Fruit fly (Drosophila melanogaster) whole organism, wandering third instar larva: ENCODE data around the gene CG10874.

ENCODE experiments used
- Abd-B ChIP-seq: fragments of >200 bp; optimal IDR thresholded peaks from 2 replicates; lab custom pipeline; 2017; ENCODE audit warnings: missing biosample characterization, missing genetic modification characterization
- CG32264 ChIP-seq: fragments of 200-800 bp; sonication (Bioruptor generic); optimal IDR thresholded peaks from 2 replicates; lab custom pipeline; 2016; ENCODE audit warnings: missing biosample characterization, missing genetic modification characterization
- CG9705 ChIP-seq: fragments of 200-800 bp; sonication (Bioruptor generic); optimal IDR thresholded peaks from 2 replicates; lab custom pipeline; 2018; ENCODE audit warnings: missing biosample characterization, mild to moderate bottlenecking, missing genetic modification characterization
- CrebA ChIP-seq: fragments of 200-800 bp; sonication (Bioruptor generic); optimal IDR thresholded peaks from 2 replicates; lab custom pipeline; 2016; ENCODE audit warnings: missing biosample characterization, mild to moderate bottlenecking, missing genetic modification characterization, borderline replicate concordance
- Dfd ChIP-seq: fragments of >200 bp; optimal IDR thresholded peaks from 2 replicates; lab custom pipeline; 2017; ENCODE audit warnings: missing biosample characterization, missing genetic modification characterization
- Dif ChIP-seq: fragments of 200-275, 200-300 bp; sonication (Bioruptor generic); optimal IDR thresholded peaks from 2 replicates; lab custom pipeline; 2018; ENCODE audit warnings: missing biosample characterization, missing genetic modification characterization; ENCODE audit not compliant: partially characterized antibody
- GATAd ChIP-seq: sonication (Bioruptor generic); optimal IDR thresholded peaks from 2 replicates; lab custom pipeline; 2016; ENCODE audit warnings: missing biosample characterization, missing genetic modification characterization
- HLH106 ChIP-seq: fragments of 200-800 bp; optimal IDR thresholded peaks from 3 replicates; lab custom pipeline; 2019; ENCODE audit warnings: missing biosample characterization, mild to moderate bottlenecking, missing genetic modification characterization, moderate library complexity
- Hnf4 ChIP-seq: fragments of 200-800 bp; sonication (Bioruptor generic); optimal IDR thresholded peaks from 2 replicates; lab custom pipeline; 2016; ENCODE audit warnings: missing biosample characterization, mild to moderate bottlenecking, missing genetic modification characterization
- Hr83 ChIP-seq: fragments of 200-300 bp; sonication (Bioruptor generic); optimal IDR thresholded peaks from 2 replicates; lab custom pipeline; 2016; ENCODE audit warnings: missing biosample characterization, mild to moderate bottlenecking, missing genetic modification characterization, moderate library complexity; ENCODE audit not compliant: poor library complexity, severe bottlenecking
- Jra ChIP-seq: sonication (Bioruptor generic); optimal IDR thresholded peaks from 2 replicates; lab custom pipeline; 2016; ENCODE audit warnings: missing biosample characterization, missing genetic modification characterization
- Mio ChIP-seq: sonication (Bioruptor generic); optimal IDR thresholded peaks from 2 replicates; lab custom pipeline; 2016; ENCODE audit warnings: missing biosample characterization, missing genetic modification characterization
- Myc ChIP-seq: fragments of >200 bp; optimal IDR thresholded peaks from 2 replicates; lab custom pipeline; 2017
- N ChIP-seq: fragments of >200 bp; optimal IDR thresholded peaks from 2 replicates; lab custom pipeline; 2018; ENCODE audit warnings: missing biosample characterization, missing external identifiers, missing genetic modification characterization
- OdsH ChIP-seq: fragments of 200-800 bp; sonication (Bioruptor generic); optimal IDR thresholded peaks from 2 replicates; lab custom pipeline; 2016; ENCODE audit warnings: missing biosample characterization, mild to moderate bottlenecking, missing genetic modification characterization
- Rel ChIP-seq, 2 experiments: fragments of 200-800 bp; sonication (Bioruptor generic) in 1 of 2; optimal IDR thresholded peaks; 2 replicates in 1 of 2; 3 replicates in 1 of 2; lab custom pipeline; 2016 to 2019; ENCODE audit warnings: mild to moderate bottlenecking in 2 of 2, missing biosample characterization in 2 of 2, missing genetic modification characterization in 2 of 2, moderate library complexity in 1 of 2
- Sp1 ChIP-seq: fragments of 200-800 bp; sonication (Bioruptor generic); optimal IDR thresholded peaks from 3 replicates; lab custom pipeline; 2019; ENCODE audit warnings: missing biosample characterization, mild to moderate bottlenecking, missing genetic modification characterization, moderate library complexity
- Vsx2 ChIP-seq: fragments of 200-300, 225-300 bp; sonication (Bioruptor generic); optimal IDR thresholded peaks from 2 replicates; lab custom pipeline; 2018; ENCODE audit warnings: missing biosample characterization, missing genetic modification characterization; ENCODE audit not compliant: partially characterized antibody
- br ChIP-seq: fragments of 200-800 bp; sonication (Bioruptor generic); optimal IDR thresholded peaks from 2 replicates; lab custom pipeline; 2016; ENCODE audit warnings: missing biosample characterization, missing genetic modification characterization
- brk ChIP-seq: fragments of 200-800 bp; sonication (Bioruptor generic); optimal IDR thresholded peaks from 2 replicates; lab custom pipeline; 2016; ENCODE audit warnings: missing biosample characterization, mild to moderate bottlenecking, missing genetic modification characterization
- dl ChIP-seq, 2 experiments: fragments of 175-275, 200-275 bp in 1 of 2; fragments of 200-275 bp in 1 of 2; sonication (Bioruptor generic); optimal IDR thresholded peaks; lab custom pipeline; 2018; ENCODE audit warnings: mild to moderate bottlenecking in 2 of 2, missing biosample characterization in 2 of 2, missing genetic modification characterization in 2 of 2, moderate library complexity in 2 of 2; ENCODE audit not compliant: partially characterized antibody in 2 of 2, insufficient read depth in 1 of 2
- dmrt93B ChIP-seq: fragments of 200-800 bp; sonication (Bioruptor generic); optimal IDR thresholded peaks from 2 replicates; lab custom pipeline; 2018; ENCODE audit warnings: missing biosample characterization, mild to moderate bottlenecking, missing genetic modification characterization
- dsf ChIP-seq: sonication (Bioruptor generic); optimal IDR thresholded peaks from 2 replicates; lab custom pipeline; 2016; ENCODE audit warnings: missing biosample characterization, missing genetic modification characterization, borderline replicate concordance
- ey ChIP-seq: fragments of 200-800 bp; sonication (Bioruptor generic); optimal IDR thresholded peaks from 2 replicates; lab custom pipeline; 2016; ENCODE audit warnings: missing biosample characterization, missing genetic modification characterization
- foxo ChIP-seq, 2 experiments: fragments of 200-800 bp; sonication (Bioruptor generic); optimal IDR thresholded peaks; 2 replicates in 1 of 2; 3 replicates in 1 of 2; lab custom pipeline; 2016 to 2017; ENCODE audit warnings: missing biosample characterization in 2 of 2, missing genetic modification characterization in 2 of 2
- fru ChIP-seq: fragments of 200-800 bp; sonication (Bioruptor generic); optimal IDR thresholded peaks from 3 replicates; lab custom pipeline; 2016; ENCODE audit warnings: missing biosample characterization, mild to moderate bottlenecking, missing genetic modification characterization
- h ChIP-seq: fragments of 200-800 bp; sonication (Bioruptor generic); optimal IDR thresholded peaks from 3 replicates; lab custom pipeline; 2016; ENCODE audit warnings: missing biosample characterization, mild to moderate bottlenecking, missing genetic modification characterization
- lola ChIP-seq: fragments of >200 bp; optimal IDR thresholded peaks from 2 replicates; lab custom pipeline; 2017; ENCODE audit warnings: missing biosample characterization, missing genetic modification characterization
- pan ChIP-seq: fragments of >200 bp; optimal IDR thresholded peaks from 2 replicates; lab custom pipeline; 2017
- psq ChIP-seq: fragments of 200-800 bp; sonication (Bioruptor generic); optimal IDR thresholded peaks from 3 replicates; lab custom pipeline; 2017; ENCODE audit warnings: missing biosample characterization, mild to moderate bottlenecking, missing genetic modification characterization, moderate library complexity
- rgr ChIP-seq: fragments of 200-800 bp; sonication (Bioruptor generic); optimal IDR thresholded peaks from 3 replicates; lab custom pipeline; 2016; ENCODE audit warnings: missing biosample characterization, mild to moderate bottlenecking, missing genetic modification characterization
- sage ChIP-seq: fragments of 200-800 bp; sonication (Bioruptor generic); optimal IDR thresholded peaks from 2 replicates; lab custom pipeline; 2016; ENCODE audit warnings: missing biosample characterization, mild to moderate bottlenecking, missing genetic modification characterization
- sv ChIP-seq: fragments of 200-800 bp; sonication (Bioruptor generic); optimal IDR thresholded peaks from 3 replicates; lab custom pipeline; 2016; ENCODE audit warnings: missing biosample characterization, missing genetic modification characterization
- tai ChIP-seq: sonication (Bioruptor generic); optimal IDR thresholded peaks from 2 replicates; lab custom pipeline; 2016; ENCODE audit warnings: missing biosample characterization, missing genetic modification characterization
- usp ChIP-seq: fragments of >200 bp; optimal IDR thresholded peaks from 2 replicates; lab custom pipeline; 2017; ENCODE audit warnings: missing biosample characterization, missing genetic modification characterization
- woc ChIP-seq: sonication (Bioruptor generic); optimal IDR thresholded peaks from 2 replicates; lab custom pipeline; 2016; ENCODE audit warnings: missing biosample characterization, mild to moderate bottlenecking, missing genetic modification characterization

Gene CG10874

DNA sequence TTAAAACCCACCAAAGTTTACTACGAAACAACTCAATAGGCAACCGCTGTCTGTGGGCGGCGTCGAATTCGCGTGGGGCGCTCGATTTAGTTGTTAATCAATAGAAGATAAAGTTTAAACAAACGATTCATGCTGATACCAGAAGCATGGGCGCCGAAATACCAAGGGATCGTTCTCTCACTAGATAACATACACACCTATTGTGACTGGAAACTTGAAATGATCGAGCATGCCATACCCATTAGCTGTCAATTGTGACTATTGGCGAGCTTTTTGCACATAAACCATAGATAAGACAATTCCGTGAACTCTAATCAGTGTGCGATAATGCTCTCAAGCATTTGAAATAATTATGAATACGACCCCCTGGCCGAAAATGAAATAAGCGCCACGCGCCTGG lies 12.8 kb downstream of the CG10874 start:
- no peak for TF ChIP-seq Rel (GFP tag; optimal IDR thresholded peaks at IDR 0.05; lab: Kevin White, UChicago)
- TF ChIP-seq Rel (tag; optimal IDR thresholded peaks at IDR 0.05; lab: Kevin White, UChicago), result no peak
- TF ChIP-seq sv (GFP tag; lab: Kevin White, UChicago), result peak; percentile 37
- TF ChIP-seq dmrt93B (GFP tag; lab: Kevin White, UChicago), result no peak
- TF ChIP-seq h (GFP tag; lab: Kevin White, UChicago), result peak; percentile 30
- TF ChIP-seq, all 38 proteins: peak for 2

DNA sequence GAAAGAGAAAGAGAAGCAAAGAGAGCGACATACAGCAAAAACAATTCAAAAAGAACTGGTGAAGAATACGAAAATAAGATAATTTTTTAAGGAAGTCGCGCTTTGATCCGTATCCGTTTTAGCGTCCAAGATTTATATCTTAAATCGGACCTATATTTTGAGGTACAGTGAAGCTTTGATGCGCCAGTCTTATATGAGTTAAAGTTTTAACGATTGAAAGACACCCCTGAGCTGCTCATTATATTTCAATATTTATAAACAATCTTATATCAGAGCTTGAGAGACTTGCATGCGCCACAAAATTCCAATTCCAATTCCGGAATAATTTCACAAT lies 13.4 kb downstream of the CG10874 start:
- peak; percentile 13 for TF ChIP-seq ey (GFP tag; lab: Kevin White, UChicago)
- peak; percentile 14 to 34 for TF ChIP-seq foxo (GFP tag; optimal IDR thresholded peaks at IDR 0.05; lab: Kevin White, UChicago)
- TF ChIP-seq tai, result no peak

DNA sequence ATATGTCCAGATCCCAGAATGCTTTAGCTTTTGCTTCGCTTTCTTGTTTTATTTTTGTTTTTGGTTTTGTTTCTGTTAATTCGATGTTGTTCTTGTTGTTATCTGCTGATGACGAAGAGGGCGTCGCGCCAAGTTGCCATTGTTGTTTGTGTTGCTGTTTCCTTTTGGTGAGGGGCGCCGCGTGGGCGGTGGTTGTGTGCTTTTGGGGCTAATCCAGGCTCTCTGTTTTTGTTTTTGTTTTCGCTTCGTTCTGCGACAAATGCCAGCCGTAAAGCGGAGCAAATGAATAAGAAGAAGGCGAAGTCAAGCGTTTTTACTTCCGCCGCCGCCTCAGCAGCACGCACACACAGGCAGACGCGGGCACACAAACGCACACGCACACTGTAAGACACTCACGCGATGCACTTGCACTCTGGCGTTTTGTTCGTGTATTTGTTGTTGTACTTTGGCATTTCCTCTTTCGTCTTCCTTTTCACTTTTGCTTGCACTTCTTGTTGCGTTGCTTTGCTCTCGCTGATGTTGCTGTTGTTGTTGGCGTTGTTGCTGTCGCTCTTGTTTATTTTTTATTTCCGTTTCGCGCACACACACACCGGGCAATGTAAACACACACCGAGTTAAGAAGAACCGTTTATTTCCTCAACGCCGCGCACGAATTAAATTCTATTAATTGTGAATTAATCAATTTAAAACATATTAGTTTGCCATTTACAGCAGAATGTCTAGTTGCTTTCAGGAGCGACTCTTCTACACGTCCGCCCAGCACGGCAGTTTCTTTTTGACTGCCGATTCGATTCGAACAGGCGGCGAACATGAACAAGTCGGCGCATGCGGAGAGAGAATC lies 14.0 kb downstream of the CG10874 start, which contains the start of gene aop:
aop (minus strand) TSS at position 786 of the 841 bp plus-strand sequence.
- TF ChIP-seq Hnf4 (GFP tag; lab: Kevin White, UChicago) (peak; percentile 4), OdsH (no peak), Vsx2 (GFP tag; lab: Kevin White, UChicago) (peak; percentile 54), CrebA (no peak), Myc (lab: Kevin White, UChicago) (no peak), foxo (GFP tag; optimal IDR thresholded peaks at IDR 0.05; lab: Kevin White, UChicago) (no peak), N (GFP tag; lab: Kevin White, UChicago) (no peak), HLH106 (tag; lab: Kevin White, UChicago) (peak; percentile 18), Dfd (GFP tag; lab: Kevin White, UChicago) (peak; percentile 50), pan (lab: Kevin White, UChicago) (no peak), CG32264 (GFP tag; lab: Kevin White, UChicago) (no peak), tai (no peak), sv (GFP tag; lab: Kevin White, UChicago) (no peak), h (GFP tag; lab: Kevin White, UChicago) (peak; percentile 50), Hr83 (GFP tag; lab: Kevin White, UChicago) (peak; percentile 50), Dif (GFP tag; lab: Kevin White, UChicago) (peak; percentile 68), Rel (GFP tag; optimal IDR thresholded peaks at IDR 0.05; lab: Kevin White, UChicago) (no peak), Rel (tag; optimal IDR thresholded peaks at IDR 0.05; lab: Kevin White, UChicago) (peak; percentile 63), GATAd (GFP tag; lab: Kevin White, UChicago) (no peak), Sp1 (GFP tag; lab: Kevin White, UChicago) (peak; percentile 67), Jra (GFP tag; lab: Kevin White, UChicago) (no peak), CG9705 (no peak), usp (GFP tag; lab: Kevin White, UChicago) (no peak), dl (GFP tag; optimal IDR thresholded peaks at IDR 0.05; lab: Kevin White, UChicago; ENCODE audit: insufficient read depth in 1 of 2, partially characterized antibody in 2 of 2) (peak in 1 of 2 experiments; percentile 74), rgr (GFP tag; lab: Kevin White, UChicago) (peak; percentile 59), fru (peak; percentile 11), psq (peak; percentile 95)

DNA sequence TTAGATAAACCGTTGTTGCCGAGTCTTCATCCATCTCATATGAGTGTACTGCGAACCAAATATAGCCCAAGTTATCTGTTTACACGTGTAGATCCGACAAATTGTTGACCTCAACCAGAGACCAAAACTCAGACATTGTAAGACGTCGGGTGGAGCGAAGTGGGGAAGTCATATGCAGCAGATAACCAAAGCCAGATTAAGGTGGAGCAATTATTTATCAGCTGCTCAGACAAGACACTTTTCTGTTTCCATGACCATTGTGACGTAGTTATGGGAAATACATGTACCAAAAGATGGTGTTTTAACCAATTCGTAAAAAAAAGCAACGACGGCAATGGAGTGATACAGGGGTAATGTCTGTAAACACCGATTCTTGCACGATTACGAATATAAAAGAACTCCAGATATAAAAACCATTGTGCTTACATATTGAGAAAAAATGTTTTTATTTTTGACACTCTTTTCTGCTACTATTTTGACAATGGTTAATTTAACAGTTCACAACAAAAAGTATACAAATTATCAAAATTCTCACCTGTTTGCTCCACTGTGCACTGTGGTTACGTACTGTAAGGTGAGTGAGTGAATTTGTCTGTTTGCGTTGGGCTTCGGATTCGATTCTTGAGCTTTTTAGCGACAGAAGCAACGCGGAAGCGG lies 14.7 kb downstream of the CG10874 start:
- TF ChIP-seq Mio (GFP tag; lab: Kevin White, UChicago), result no peak
- TF ChIP-seq Dif (GFP tag; lab: Kevin White, UChicago), result no peak
- TF ChIP-seq dsf, result no peak
- no peak for TF ChIP-seq CG9705
- TF ChIP-seq brk (GFP tag; lab: Kevin White, UChicago), result no peak
- no peak for TF ChIP-seq GATAd (GFP tag; lab: Kevin White, UChicago)
- TF ChIP-seq Dfd (GFP tag; lab: Kevin White, UChicago), result no peak
- peak; percentile 45 for TF ChIP-seq sv (GFP tag; lab: Kevin White, UChicago)
- TF ChIP-seq Myc (lab: Kevin White, UChicago), result no peak
- no peak for TF ChIP-seq dl (GFP tag; optimal IDR thresholded peaks at IDR 0.05; lab: Kevin White, UChicago; ENCODE audit: insufficient read depth in 1 of 2, partially characterized antibody in 2 of 2)
- TF ChIP-seq Rel (GFP tag; optimal IDR thresholded peaks at IDR 0.05; lab: Kevin White, UChicago), result no peak
- TF ChIP-seq Rel (tag; optimal IDR thresholded peaks at IDR 0.05; lab: Kevin White, UChicago), result peak; percentile 55
- peak; percentile 59 for TF ChIP-seq woc
- peak; percentile 49 for TF ChIP-seq br (GFP tag; lab: Kevin White, UChicago)
- TF ChIP-seq tai, result peak; percentile 29
- peak; percentile 38 for TF ChIP-seq Hnf4 (GFP tag; lab: Kevin White, UChicago)
- TF ChIP-seq Hr83 (GFP tag; lab: Kevin White, UChicago), result peak; percentile 15
- peak; percentile 65 for TF ChIP-seq rgr (GFP tag; lab: Kevin White, UChicago)
- TF ChIP-seq pan (lab: Kevin White, UChicago), result no peak
- TF ChIP-seq fru, result peak; percentile 74
- peak; percentile 38 for TF ChIP-seq OdsH
- peak; percentile 43 for TF ChIP-seq dmrt93B (GFP tag; lab: Kevin White, UChicago)
- no peak for TF ChIP-seq lola
- TF ChIP-seq N (GFP tag; lab: Kevin White, UChicago), result no peak
- TF ChIP-seq h (GFP tag; lab: Kevin White, UChicago), result peak; percentile 63
- no peak for TF ChIP-seq usp (GFP tag; lab: Kevin White, UChicago)
- TF ChIP-seq CrebA, result no peak
- TF ChIP-seq Abd-B (GFP tag; lab: Kevin White, UChicago), result no peak
- no peak for TF ChIP-seq sage (GFP tag; lab: Kevin White, UChicago)
- no peak for TF ChIP-seq CG32264 (GFP tag; lab: Kevin White, UChicago)
- peak; percentile 46 for TF ChIP-seq HLH106 (tag; lab: Kevin White, UChicago)
